Fruit fly (Drosophila melanogaster) whole organism, wandering third instar larva: ENCODE measurements around the gene CG13360.

ENCODE experiments used
- Abd-B ChIP-seq: fragments of >200 bp; optimal IDR thresholded peaks from 2 replicates; lab custom pipeline; 2017; ENCODE audit warnings: missing biosample characterization, missing genetic modification characterization
- CG32264 ChIP-seq: fragments of 200-800 bp; sonication (Bioruptor generic); optimal IDR thresholded peaks from 2 replicates; lab custom pipeline; 2016; ENCODE audit warnings: missing biosample characterization, missing genetic modification characterization
- CG9705 ChIP-seq: fragments of 200-800 bp; sonication (Bioruptor generic); optimal IDR thresholded peaks from 2 replicates; lab custom pipeline; 2018; ENCODE audit warnings: missing biosample characterization, mild to moderate bottlenecking, missing genetic modification characterization
- CrebA ChIP-seq: fragments of 200-800 bp; sonication (Bioruptor generic); optimal IDR thresholded peaks from 2 replicates; lab custom pipeline; 2016; ENCODE audit warnings: missing biosample characterization, mild to moderate bottlenecking, missing genetic modification characterization, borderline replicate concordance
- Dfd ChIP-seq: fragments of >200 bp; optimal IDR thresholded peaks from 2 replicates; lab custom pipeline; 2017; ENCODE audit warnings: missing biosample characterization, missing genetic modification characterization
- Dif ChIP-seq: fragments of 200-275, 200-300 bp; sonication (Bioruptor generic); optimal IDR thresholded peaks from 2 replicates; lab custom pipeline; 2018; ENCODE audit warnings: missing biosample characterization, missing genetic modification characterization; ENCODE audit not compliant: partially characterized antibody
- GATAd ChIP-seq: sonication (Bioruptor generic); optimal IDR thresholded peaks from 2 replicates; lab custom pipeline; 2016; ENCODE audit warnings: missing biosample characterization, missing genetic modification characterization
- HLH106 ChIP-seq: fragments of 200-800 bp; optimal IDR thresholded peaks from 3 replicates; lab custom pipeline; 2019; ENCODE audit warnings: missing biosample characterization, mild to moderate bottlenecking, missing genetic modification characterization, moderate library complexity
- Hnf4 ChIP-seq: fragments of 200-800 bp; sonication (Bioruptor generic); optimal IDR thresholded peaks from 2 replicates; lab custom pipeline; 2016; ENCODE audit warnings: missing biosample characterization, mild to moderate bottlenecking, missing genetic modification characterization
- Hr78 ChIP-seq: fragments of >200 bp; optimal IDR thresholded peaks from 2 replicates; lab custom pipeline; 2017; ENCODE audit warnings: missing biosample characterization, missing genetic modification characterization
- Jra ChIP-seq: sonication (Bioruptor generic); optimal IDR thresholded peaks from 2 replicates; lab custom pipeline; 2016; ENCODE audit warnings: missing biosample characterization, missing genetic modification characterization
- Myc ChIP-seq: fragments of >200 bp; optimal IDR thresholded peaks from 2 replicates; lab custom pipeline; 2017
- N ChIP-seq: fragments of >200 bp; optimal IDR thresholded peaks from 2 replicates; lab custom pipeline; 2018; ENCODE audit warnings: missing biosample characterization, missing external identifiers, missing genetic modification characterization
- OdsH ChIP-seq: fragments of 200-800 bp; sonication (Bioruptor generic); optimal IDR thresholded peaks from 2 replicates; lab custom pipeline; 2016; ENCODE audit warnings: missing biosample characterization, mild to moderate bottlenecking, missing genetic modification characterization
- Rel ChIP-seq, 2 experiments: fragments of 200-800 bp; sonication (Bioruptor generic) in 1 of 2; optimal IDR thresholded peaks; 2 replicates in 1 of 2; 3 replicates in 1 of 2; lab custom pipeline; 2016 to 2019; ENCODE audit warnings: mild to moderate bottlenecking in 2 of 2, missing biosample characterization in 2 of 2, missing genetic modification characterization in 2 of 2, moderate library complexity in 1 of 2
- Sp1 ChIP-seq: fragments of 200-800 bp; sonication (Bioruptor generic); optimal IDR thresholded peaks from 3 replicates; lab custom pipeline; 2019; ENCODE audit warnings: missing biosample characterization, mild to moderate bottlenecking, missing genetic modification characterization, moderate library complexity
- Vsx2 ChIP-seq: fragments of 200-300, 225-300 bp; sonication (Bioruptor generic); optimal IDR thresholded peaks from 2 replicates; lab custom pipeline; 2018; ENCODE audit warnings: missing biosample characterization, missing genetic modification characterization; ENCODE audit not compliant: partially characterized antibody
- brk ChIP-seq: fragments of 200-800 bp; sonication (Bioruptor generic); optimal IDR thresholded peaks from 2 replicates; lab custom pipeline; 2016; ENCODE audit warnings: missing biosample characterization, mild to moderate bottlenecking, missing genetic modification characterization
- dl ChIP-seq, 2 experiments: fragments of 175-275, 200-275 bp in 1 of 2; fragments of 200-275 bp in 1 of 2; sonication (Bioruptor generic); optimal IDR thresholded peaks; lab custom pipeline; 2018; ENCODE audit warnings: mild to moderate bottlenecking in 2 of 2, missing biosample characterization in 2 of 2, missing genetic modification characterization in 2 of 2, moderate library complexity in 2 of 2; ENCODE audit not compliant: partially characterized antibody in 2 of 2, insufficient read depth in 1 of 2
- dmrt93B ChIP-seq: fragments of 200-800 bp; sonication (Bioruptor generic); optimal IDR thresholded peaks from 2 replicates; lab custom pipeline; 2018; ENCODE audit warnings: missing biosample characterization, mild to moderate bottlenecking, missing genetic modification characterization
- ey ChIP-seq: fragments of 200-800 bp; sonication (Bioruptor generic); optimal IDR thresholded peaks from 2 replicates; lab custom pipeline; 2016; ENCODE audit warnings: missing biosample characterization, missing genetic modification characterization
- foxo ChIP-seq, 2 experiments: fragments of 200-800 bp; sonication (Bioruptor generic); optimal IDR thresholded peaks; 2 replicates in 1 of 2; 3 replicates in 1 of 2; lab custom pipeline; 2016 to 2017; ENCODE audit warnings: missing biosample characterization in 2 of 2, missing genetic modification characterization in 2 of 2
- fru ChIP-seq: fragments of 200-800 bp; sonication (Bioruptor generic); optimal IDR thresholded peaks from 3 replicates; lab custom pipeline; 2016; ENCODE audit warnings: missing biosample characterization, mild to moderate bottlenecking, missing genetic modification characterization
- h ChIP-seq: fragments of 200-800 bp; sonication (Bioruptor generic); optimal IDR thresholded peaks from 3 replicates; lab custom pipeline; 2016; ENCODE audit warnings: missing biosample characterization, mild to moderate bottlenecking, missing genetic modification characterization
- jim ChIP-seq: fragments of 175-275, 200-325 bp; sonication (Bioruptor generic); optimal IDR thresholded peaks from 2 replicates; lab custom pipeline; 2016; ENCODE audit warnings: missing biosample characterization, mild to moderate bottlenecking, missing genetic modification characterization
- lola ChIP-seq: fragments of >200 bp; optimal IDR thresholded peaks from 2 replicates; lab custom pipeline; 2017; ENCODE audit warnings: missing biosample characterization, missing genetic modification characterization
- rgr ChIP-seq: fragments of 200-800 bp; sonication (Bioruptor generic); optimal IDR thresholded peaks from 3 replicates; lab custom pipeline; 2016; ENCODE audit warnings: missing biosample characterization, mild to moderate bottlenecking, missing genetic modification characterization
- sage ChIP-seq: fragments of 200-800 bp; sonication (Bioruptor generic); optimal IDR thresholded peaks from 2 replicates; lab custom pipeline; 2016; ENCODE audit warnings: missing biosample characterization, mild to moderate bottlenecking, missing genetic modification characterization
- sv ChIP-seq: fragments of 200-800 bp; sonication (Bioruptor generic); optimal IDR thresholded peaks from 3 replicates; lab custom pipeline; 2016; ENCODE audit warnings: missing biosample characterization, missing genetic modification characterization
- tai ChIP-seq: sonication (Bioruptor generic); optimal IDR thresholded peaks from 2 replicates; lab custom pipeline; 2016; ENCODE audit warnings: missing biosample characterization, missing genetic modification characterization
- usp ChIP-seq: fragments of >200 bp; optimal IDR thresholded peaks from 2 replicates; lab custom pipeline; 2017; ENCODE audit warnings: missing biosample characterization, missing genetic modification characterization
- woc ChIP-seq: sonication (Bioruptor generic); optimal IDR thresholded peaks from 2 replicates; lab custom pipeline; 2016; ENCODE audit warnings: missing biosample characterization, mild to moderate bottlenecking, missing genetic modification characterization

CG13360 gene

dm6 chrX:805907-806306 lies 16.0 kb upstream of the CG13360 start, which contains the start of gene Sec22:
Sec22 (plus strand) TSS chrX:806076.
- TF ChIP-seq Abd-B (GFP tag; lab: Kevin White, UChicago), result no peak
- no peak for TF ChIP-seq OdsH (GFP tag; lab: Kevin White, UChicago)
- TF ChIP-seq HLH106, result peak; percentile 18
- no peak for TF ChIP-seq CrebA (GFP tag; lab: Kevin White, UChicago)
- TF ChIP-seq Sp1 (GFP tag; lab: Kevin White, UChicago), result peak; percentile 16
- no peak for TF ChIP-seq Dfd (GFP tag; lab: Kevin White, UChicago)
- TF ChIP-seq woc, result no peak
- peak; percentile 22 for TF ChIP-seq rgr (GFP tag; lab: Kevin White, UChicago)
- no peak for TF ChIP-seq Myc

dm6 chrX:804821-805220 lies 14.9 kb upstream of the CG13360 start, which contains the start of gene CG13358:
CG13358 (minus strand) TSS chrX:804921.
- TF ChIP-seq usp (GFP tag; lab: Kevin White, UChicago) (no peak), ey (GFP tag; lab: Kevin White, UChicago) (no peak), CG32264 (no peak), HLH106 (no peak), dl (GFP tag; optimal IDR thresholded peaks at IDR 0.05; lab: Kevin White, UChicago; ENCODE audit: insufficient read depth in 1 of 2, partially characterized antibody in 2 of 2) (no peak), h (GFP tag; lab: Kevin White, UChicago) (no peak), dmrt93B (no peak), sv (GFP tag; lab: Kevin White, UChicago) (no peak), fru (GFP tag; lab: Kevin White, UChicago) (no peak), lola (GFP tag; lab: Kevin White, UChicago) (no peak), Vsx2 (GFP tag; lab: Kevin White, UChicago) (no peak), Dif (GFP tag; lab: Kevin White, UChicago) (no peak), N (GFP tag; lab: Kevin White, UChicago) (no peak), Abd-B (GFP tag; lab: Kevin White, UChicago) (no peak)
- TF ChIP-seq, all 38 proteins: peak for 0

- no peak for TF ChIP-seq rgr (GFP tag; lab: Kevin White, UChicago)
- TF ChIP-seq foxo (GFP tag; optimal IDR thresholded peaks at IDR 0.05; lab: Kevin White, UChicago), result no peak
- TF ChIP-seq Dfd (GFP tag; lab: Kevin White, UChicago), result no peak
- TF ChIP-seq Myc, result no peak
- no peak for TF ChIP-seq tai
- TF ChIP-seq lola (GFP tag; lab: Kevin White, UChicago), result no peak
- TF ChIP-seq usp (GFP tag; lab: Kevin White, UChicago), result no peak
- TF ChIP-seq fru (GFP tag; lab: Kevin White, UChicago), result no peak
- no peak for TF ChIP-seq CG32264
Measured at dm6 chrX:803370-803769, 13.5 kb upstream of the CG13360 start, which contains the start of gene CG13359. CG13359 (minus strand) TSS chrX:803470.

dm6 chrX:801157-801872 lies 11.4 kb upstream of the CG13360 start, which contains the start of gene Rbf:
Rbf (minus strand) TSS chrX:801479.
- TF ChIP-seq foxo (GFP tag; optimal IDR thresholded peaks at IDR 0.05; lab: Kevin White, UChicago) (peak in 1 of 2 experiments; percentile 24), Rel (GFP tag; optimal IDR thresholded peaks at IDR 0.05; lab: Kevin White, UChicago) (no peak), Rel (tag; optimal IDR thresholded peaks at IDR 0.05; lab: Kevin White, UChicago) (peak; percentile 16), OdsH (GFP tag; lab: Kevin White, UChicago) (no peak), jim (GFP tag; lab: Kevin White, UChicago) (no peak), CrebA (GFP tag; lab: Kevin White, UChicago) (no peak), h (GFP tag; lab: Kevin White, UChicago) (peak; percentile 17), Myc (peak; percentile 3), usp (GFP tag; lab: Kevin White, UChicago) (no peak)

dm6 chrX:796397-796989 lies 6.6 kb upstream of the CG13360 start:
- TF ChIP-seq rgr (GFP tag; lab: Kevin White, UChicago), result peak; percentile 36
- no peak for TF ChIP-seq sage
- peak; percentile 46 for TF ChIP-seq Myc
- TF ChIP-seq usp (GFP tag; lab: Kevin White, UChicago), result no peak
- peak; percentile 37 for TF ChIP-seq Dif (GFP tag; lab: Kevin White, UChicago)
- TF ChIP-seq GATAd (GFP tag; lab: Kevin White, UChicago), result no peak
- TF ChIP-seq N (GFP tag; lab: Kevin White, UChicago), result no peak
- peak; percentile 89 for TF ChIP-seq fru (GFP tag; lab: Kevin White, UChicago)
- no peak for TF ChIP-seq Rel (GFP tag; optimal IDR thresholded peaks at IDR 0.05; lab: Kevin White, UChicago)
- TF ChIP-seq Rel (tag; optimal IDR thresholded peaks at IDR 0.05; lab: Kevin White, UChicago), result peak; percentile 75
- peak; percentile 36 for TF ChIP-seq Sp1 (GFP tag; lab: Kevin White, UChicago)
- no peak for TF ChIP-seq sv (GFP tag; lab: Kevin White, UChicago)
- no peak for TF ChIP-seq Abd-B (GFP tag; lab: Kevin White, UChicago)
- TF ChIP-seq CrebA (GFP tag; lab: Kevin White, UChicago), result no peak
- no peak for TF ChIP-seq Dfd (GFP tag; lab: Kevin White, UChicago)
- TF ChIP-seq OdsH (GFP tag; lab: Kevin White, UChicago), result no peak
- peak; percentile 26 for TF ChIP-seq h (GFP tag; lab: Kevin White, UChicago)
- TF ChIP-seq tai, result no peak
- TF ChIP-seq brk (GFP tag; lab: Kevin White, UChicago), result no peak
- no peak for TF ChIP-seq dmrt93B
- no peak for TF ChIP-seq Jra (GFP tag; lab: Kevin White, UChicago)
- TF ChIP-seq CG9705 (GFP tag; lab: Kevin White, UChicago), result no peak
- TF ChIP-seq Hnf4 (GFP tag; lab: Kevin White, UChicago), result no peak
- no peak for TF ChIP-seq Hr78
- peak; percentile 32 to 63 for TF ChIP-seq foxo (GFP tag; optimal IDR thresholded peaks at IDR 0.05; lab: Kevin White, UChicago)
- TF ChIP-seq ey (GFP tag; lab: Kevin White, UChicago), result peak; percentile 3
- TF ChIP-seq lola (GFP tag; lab: Kevin White, UChicago), result no peak
- no peak for TF ChIP-seq dl (GFP tag; optimal IDR thresholded peaks at IDR 0.05; lab: Kevin White, UChicago; ENCODE audit: insufficient read depth in 1 of 2, partially characterized antibody in 2 of 2)
- no peak for TF ChIP-seq Vsx2 (GFP tag; lab: Kevin White, UChicago)
